Worm (Caenorhabditis elegans): Measurements from ENCODE around the gene nhr-237.
A peak's percentile ranks its signal among the peaks of the same experiment; 100 is the strongest.

The nhr-237 gene

ce11 chrV:1600561-1601088, 26.0 kb downstream of the nhr-237 start, which contains the start of gene F16B4.2:
F16B4.2 (plus strand) TSS chrV:1601038.
- TF ChIP-seq lin-13 (GFP tag; optimal IDR thresholded peaks at IDR 0.05) (no peak), daf-8 (GFP tag; IDR thresholded peaks at IDR 0.05) (no peak), lir-3 (tag; optimal IDR thresholded peaks at IDR 0.05) (no peak), F44E2.7 (GFP tag; IDR thresholded peaks at IDR 0.05) (no peak), mdl-1 (tag; optimal IDR thresholded peaks at IDR 0.05) (no peak), dve-1 (tag; optimal IDR thresholded peaks at IDR 0.05; ENCODE audit: insufficient read depth) (peak; percentile 2), daf-16 (GFP tag; optimal IDR thresholded peaks at IDR 0.05) (no peak), daf-16 (tag; optimal IDR thresholded peaks at IDR 0.05) (peak; percentile 38), nhr-28 (tag; optimal IDR thresholded peaks at IDR 0.05) (peak; percentile 0)

ce11 chrV:1599088-1599487, 27.5 kb downstream of the nhr-237 start:
- peak; percentile 67; the same call in 1 of the 2 replicates for TF ChIP-seq nhr-42 (GFP tag; IDR thresholded peaks at IDR 0.05)
- 0 out of 2 replicates have a peak, but pooled peaks have one; percentile 30 for TF ChIP-seq ZK337.2 (GFP tag; IDR thresholded peaks at IDR 0.05)
- peak; percentile 19 for TF ChIP-seq hlh-30 (tag; optimal IDR thresholded peaks at IDR 0.05; ENCODE audit: insufficient read depth)
- peak; percentile 7 for TF ChIP-seq dve-1 (tag; optimal IDR thresholded peaks at IDR 0.05; ENCODE audit: insufficient read depth)
- peak; percentile 61 for TF ChIP-seq dmd-6 (GFP tag; IDR thresholded peaks at IDR 0.05)

ce11 chrV:1594554-1595092, 32.0 kb downstream of the nhr-237 start:
- TF ChIP-seq daf-16 (GFP tag; optimal IDR thresholded peaks at IDR 0.05) (no peak), daf-16 (tag; optimal IDR thresholded peaks at IDR 0.05) (no peak), ZK337.2 (GFP tag; IDR thresholded peaks at IDR 0.05) (no peak), T26A8.4 (GFP tag; IDR thresholded peaks at IDR 0.05) (peak; percentile 55), T20F7.1 (GFP tag; optimal IDR thresholded peaks at IDR 0.05) (no peak), ceh-28 (tag; optimal IDR thresholded peaks at IDR 0.05) (no peak), nhr-6 (tag; optimal IDR thresholded peaks at IDR 0.05) (no peak), dmd-6 (GFP tag; IDR thresholded peaks at IDR 0.05) (peak; percentile 11; the same call in 1 of the 2 replicates), Y75B8A.6 (GFP tag; IDR thresholded peaks at IDR 0.05) (no peak), nhr-111 (GFP tag; optimal IDR thresholded peaks at IDR 0.05) (no peak), fos-1 (tag; optimal IDR thresholded peaks at IDR 0.05) (no peak), zfp-3 (GFP tag; conservative IDR thresholded peaks at IDR 0.05) (peak; percentile 56; the same call in 1 of the 2 replicates)

ce11 chrV:1593799-1594420, 32.7 kb downstream of the nhr-237 start, which contains the start of gene F16B4.4:
F16B4.4 (plus strand) TSS chrV:1594019.
- TF ChIP-seq F44E2.7 (GFP tag; IDR thresholded peaks at IDR 0.05) (no peak), zfp-3 (GFP tag; conservative IDR thresholded peaks at IDR 0.05) (no peak), nhr-28 (tag; optimal IDR thresholded peaks at IDR 0.05) (peak; percentile 81), ama-1 (optimal IDR thresholded peaks at IDR 0.05) (peak; percentile 30), T26A8.4 (GFP tag; IDR thresholded peaks at IDR 0.05) (no peak), mxl-3 (GFP tag; optimal IDR thresholded peaks at IDR 0.05) (peak; percentile 55), nhr-10 (tag; optimal IDR thresholded peaks at IDR 0.05) (peak; percentile 70), hlh-11 (tag; optimal IDR thresholded peaks at IDR 0.05) (peak; percentile 59), lin-1 (GFP tag; IDR thresholded peaks at IDR 0.05) (no peak), spr-3 (GFP tag; optimal IDR thresholded peaks at IDR 0.05) (no peak), lsy-2 (tag; optimal IDR thresholded peaks at IDR 0.05) (peak; percentile 8 to 15), fos-1 (tag; optimal IDR thresholded peaks at IDR 0.05) (no peak), arid-1 (GFP tag; conservative IDR thresholded peaks at IDR 0.05) (no peak), unc-130 (GFP tag; optimal IDR thresholded peaks at IDR 0.05) (no peak), mdl-1 (tag; optimal IDR thresholded peaks at IDR 0.05) (peak in 1 of 2 experiments; percentile 6), hlh-30 (tag; optimal IDR thresholded peaks at IDR 0.05; ENCODE audit: insufficient read depth) (peak; percentile 50), nhr-77 (tag; optimal IDR thresholded peaks at IDR 0.05) (peak; percentile 2), ZK337.2 (GFP tag; IDR thresholded peaks at IDR 0.05) (no peak), unc-62 (GFP tag; optimal IDR thresholded peaks at IDR 0.05 in 1 of 2) (peak in 1 of 2 experiments; percentile 79), unc-62 (tag; optimal IDR thresholded peaks at IDR 0.05) (no peak), F10B5.3 (tag; optimal IDR thresholded peaks at IDR 0.05) (no peak)

Measured in whole organism, L4 larva.